Worm (Caenorhabditis elegans): ENCODE measurements around the gene C52E2.2.

DNA sequence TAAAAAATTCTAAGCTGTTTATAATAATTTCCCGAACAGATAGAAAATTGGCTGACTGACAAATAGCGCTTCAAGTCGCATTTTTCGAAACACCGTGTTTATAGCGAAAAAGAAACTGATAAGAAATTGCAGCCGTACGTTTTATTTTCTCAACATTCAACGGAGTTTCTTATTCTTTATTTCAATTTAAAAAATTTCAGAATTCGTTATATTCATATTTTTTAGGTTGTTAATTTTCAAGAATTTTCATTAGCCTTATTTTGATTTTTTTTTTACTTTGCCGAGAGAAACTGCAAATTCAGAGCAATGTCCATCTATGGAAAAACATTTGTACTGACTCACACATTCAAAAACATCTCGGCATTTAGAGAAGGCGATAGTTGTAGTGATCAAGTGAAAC, 45.3 kb downstream of the C52E2.2 start, which contains the start of gene C46F9.6:
- no peak for TF ChIP-seq unc-62 (GFP tag; optimal IDR thresholded peaks at IDR 0.05)
- no peak for TF ChIP-seq nhr-12 (tag; optimal IDR thresholded peaks at IDR 0.05)
- no peak for TF ChIP-seq snpc-4 (tag; optimal IDR thresholded peaks at IDR 0.05)
- TF ChIP-seq lsy-2 (tag; optimal IDR thresholded peaks at IDR 0.05), result no peak
